Comparison of ENCODE assay signal across 2 worm cellular contexts in the genomic region with DNA sequence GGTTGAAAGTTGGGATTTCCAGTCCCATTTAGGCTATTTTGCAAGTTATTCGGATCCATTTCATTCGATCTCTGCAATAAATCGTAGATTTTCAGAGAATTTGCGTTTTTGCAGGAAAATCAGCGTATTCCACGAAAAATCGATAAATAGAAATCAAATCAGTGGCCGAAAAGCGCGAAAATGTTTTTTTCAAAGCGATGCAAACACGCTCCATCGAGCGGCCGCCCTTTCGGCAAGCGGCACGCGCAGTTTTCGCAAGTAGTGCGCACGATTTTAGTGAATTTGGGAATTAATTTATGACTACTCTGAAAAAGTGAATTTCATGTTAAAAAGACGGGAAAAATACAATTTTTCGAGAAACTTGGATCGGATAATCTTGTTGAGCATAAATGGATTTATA.
TF ChIP-seq lines count a peak whose summit lies in the region.

No protein-coding gene starts in this region.

TF ChIP-seq in whole organism, L1 larva, 84 proteins besides CTCF, POLR2A, EP300 and RAD21 (continued from another document):
- TF ChIP-seq ceh-88 (GFP tag; IDR thresholded peaks at IDR 0.05; lab: Robert Waterston, UW) (peak; percentile 90), C34B4.2 (tag; optimal IDR thresholded peaks at IDR 0.05; lab: Kevin White, UChicago) (peak; percentile 64), vab-15 (tag; optimal IDR thresholded peaks at IDR 0.05; lab: Kevin White, UChicago) (peak; percentile 93), unc-130 (tag; optimal IDR thresholded peaks at IDR 0.05; lab: Kevin White, UChicago) (peak; percentile 97), fos-1 (tag; optimal IDR thresholded peaks at IDR 0.05; lab: Kevin White, UChicago) (peak; percentile 92), elt-2 (tag; optimal IDR thresholded peaks at IDR 0.05; lab: Kevin White, UChicago) (peak; percentile 79), pax-3 (tag; optimal IDR thresholded peaks at IDR 0.05; lab: Kevin White, UChicago) (peak; percentile 91), dsc-1 (tag; optimal IDR thresholded peaks at IDR 0.05; lab: Kevin White, UChicago) (peak; percentile 96), tlp-1 (tag; optimal IDR thresholded peaks at IDR 0.05; lab: Kevin White, UChicago) (no peak), C16A3.4 (tag; optimal IDR thresholded peaks at IDR 0.05; lab: Kevin White, UChicago) (peak; percentile 99), nhr-11 (tag; optimal IDR thresholded peaks at IDR 0.05; lab: Kevin White, UChicago) (peak; percentile 85), lin-14 (GFP tag; optimal IDR thresholded peaks at IDR 0.05; lab: Kevin White, UChicago) (peak; percentile 96), dpl-1 (GFP tag; optimal IDR thresholded peaks at IDR 0.05; lab: Kevin White, UChicago) (peak; percentile 88 to 91 (median 91)), lsy-2 (tag; optimal IDR thresholded peaks at IDR 0.05; lab: Kevin White, UChicago) (peak; percentile 95 to 96), ceh-8 (GFP tag; optimal IDR thresholded peaks at IDR 0.05; lab: Kevin White, UChicago) (peak; percentile 94), lin-35 (GFP tag; optimal IDR thresholded peaks at IDR 0.05; lab: Kevin White, UChicago) (peak; percentile 90 to 94), mdl-1 (tag; optimal IDR thresholded peaks at IDR 0.05; lab: Kevin White, UChicago) (peak in 1 of 2 experiments; percentile 86), snu-23 (GFP tag; optimal IDR thresholded peaks at IDR 0.05; lab: Kevin White, UChicago) (peak; percentile 99), tbx-2 (tag; optimal IDR thresholded peaks at IDR 0.05; lab: Kevin White, UChicago) (peak; percentile 97), mab-9 (GFP tag; IDR thresholded peaks at IDR 0.05; lab: Robert Waterston, UW) (peak; percentile 90), zag-1 (tag; optimal IDR thresholded peaks at IDR 0.05; lab: Kevin White, UChicago) (peak; percentile 62), hlh-17 (GFP tag; optimal IDR thresholded peaks at IDR 0.05; lab: Kevin White, UChicago; ENCODE audit: borderline replicate concordance) (no peak), zip-4 (GFP tag; optimal IDR thresholded peaks at IDR 0.05; lab: Kevin White, UChicago) (peak; percentile 87), sup-37 (GFP tag; optimal IDR thresholded peaks at IDR 0.05; lab: Kevin White, UChicago) (peak; percentile 86), unc-98 (GFP tag; IDR thresholded peaks at IDR 0.05; lab: Robert Waterston, UW) (peak; percentile 65; the same call in 1 of the 2 replicates), elt-3 (tag; optimal IDR thresholded peaks at IDR 0.05; lab: Kevin White, UChicago) (peak in 5 of 6 experiments; percentile 39 to 94 (median 62)), egl-13 (tag; optimal IDR thresholded peaks at IDR 0.05; lab: Kevin White, UChicago) (peak; percentile 86)

TF ChIP-seq in whole organism, young adult, 124 proteins besides CTCF, POLR2A, EP300 and RAD21 (continued from another document):
- TF ChIP-seq unc-130 (GFP tag; optimal IDR thresholded peaks at IDR 0.05; lab: Kevin White, UChicago), result peak; percentile 75
- TF ChIP-seq dpl-1 (GFP tag; optimal IDR thresholded peaks at IDR 0.05; lab: Kevin White, UChicago), result peak; percentile 79
- TF ChIP-seq F52B5.7 (tag; optimal IDR thresholded peaks at IDR 0.05; lab: Kevin White, UChicago), result peak; percentile 54
- TF ChIP-seq tbp1 (GFP tag; optimal IDR thresholded peaks at IDR 0.05; lab: Kevin White, UChicago), result peak; percentile 69
- peak; percentile 86 for TF ChIP-seq snpc-1.1 (tag; optimal IDR thresholded peaks at IDR 0.05; lab: Kevin White, UChicago; ENCODE audit: insufficient read depth)
- peak; percentile 43 for TF ChIP-seq somi-1 (GFP tag; optimal IDR thresholded peaks at IDR 0.05; lab: Kevin White, UChicago)
- TF ChIP-seq T26A5.8 (tag; optimal IDR thresholded peaks at IDR 0.05; lab: Kevin White, UChicago), result no peak
- no peak for TF ChIP-seq sptf-2 (GFP tag; optimal IDR thresholded peaks at IDR 0.05; lab: Kevin White, UChicago)
- TF ChIP-seq tbx-9 (tag; optimal IDR thresholded peaks at IDR 0.05; lab: Kevin White, UChicago; ENCODE audit: borderline replicate concordance), result no peak
- peak; percentile 28 for TF ChIP-seq hrde-1 (tag; optimal IDR thresholded peaks at IDR 0.05; lab: Kevin White, UChicago; ENCODE audit: borderline replicate concordance)
- peak; percentile 73 for TF ChIP-seq hmg-1.2 (GFP tag; IDR thresholded peaks at IDR 0.05; lab: Robert Waterston, UW)
- TF ChIP-seq Y67H2A.10 (GFP tag; conservative IDR thresholded peaks at IDR 0.05; lab: Robert Waterston, UW), result peak; percentile 75
- TF ChIP-seq nhr-90 (tag; optimal IDR thresholded peaks at IDR 0.05; lab: Kevin White, UChicago), result peak; percentile 4
- TF ChIP-seq C17E4.6 (GFP tag; IDR thresholded peaks at IDR 0.05; lab: Robert Waterston, UW), result no peak
- TF ChIP-seq athp-1 (tag; optimal IDR thresholded peaks at IDR 0.05; lab: Kevin White, UChicago), result peak; percentile 96
- peak; percentile 66 for TF ChIP-seq repo-1 (tag; optimal IDR thresholded peaks at IDR 0.05; lab: Kevin White, UChicago)
- peak; percentile 79 for TF ChIP-seq rcor-1 (GFP tag; IDR thresholded peaks at IDR 0.05; lab: Robert Waterston, UW)
- peak; percentile 77 for TF ChIP-seq F23B12.7 (tag; optimal IDR thresholded peaks at IDR 0.05; lab: Kevin White, UChicago; ENCODE audit: insufficient read depth)
- peak; percentile 95 for TF ChIP-seq ZK185.1 (tag; optimal IDR thresholded peaks at IDR 0.05; lab: Kevin White, UChicago; ENCODE audit: poor library complexity, severe bottlenecking)
- TF ChIP-seq madf-3 (GFP tag; IDR thresholded peaks at IDR 0.05; lab: Robert Waterston, UW), result peak; percentile 41; the same call in 1 of the 2 replicates
- TF ChIP-seq hlh-12 (tag; optimal IDR thresholded peaks at IDR 0.05; lab: Kevin White, UChicago), result no peak
- TF ChIP-seq lin-54 (GFP tag; optimal IDR thresholded peaks at IDR 0.05; lab: Kevin White, UChicago), result peak; percentile 91
- peak in 1 of 2 experiments; percentile 72 for TF ChIP-seq rec-8 (tag; optimal IDR thresholded peaks at IDR 0.05; lab: Kevin White, UChicago)
- peak; percentile 42 for TF ChIP-seq ets-4 (GFP tag; optimal IDR thresholded peaks at IDR 0.05; lab: Kevin White, UChicago)
- TF ChIP-seq chd-7 (tag; optimal IDR thresholded peaks at IDR 0.05; lab: Kevin White, UChicago), result peak; percentile 30
- TF ChIP-seq C06A6.2 (GFP tag; conservative IDR thresholded peaks at IDR 0.05; lab: Robert Waterston, UW), result peak; percentile 93
- TF ChIP-seq rpc-1 (optimal IDR thresholded peaks at IDR 0.05; lab: Kevin White, UChicago), result peak; percentile 51
- no peak for TF ChIP-seq rpc-1 (tag; optimal IDR thresholded peaks at IDR 0.05; lab: Kevin White, UChicago)
- no peak for TF ChIP-seq bed-2 (GFP tag; IDR thresholded peaks at IDR 0.05; lab: Robert Waterston, UW)
- peak; percentile 79 for TF ChIP-seq efl-1 (GFP tag; optimal IDR thresholded peaks at IDR 0.05; lab: Kevin White, UChicago)
- peak; percentile 14 for TF ChIP-seq snpc-4 (GFP tag; optimal IDR thresholded peaks at IDR 0.05; lab: Kevin White, UChicago)
- TF ChIP-seq snpc-4 (tag; optimal IDR thresholded peaks at IDR 0.05; lab: Kevin White, UChicago), result peak in 2 of 4 experiments; percentile 57 to 86
